Worm (Caenorhabditis elegans): Measurements from ENCODE around the gene C06E1.7.

Gene C06E1.7

DNA sequence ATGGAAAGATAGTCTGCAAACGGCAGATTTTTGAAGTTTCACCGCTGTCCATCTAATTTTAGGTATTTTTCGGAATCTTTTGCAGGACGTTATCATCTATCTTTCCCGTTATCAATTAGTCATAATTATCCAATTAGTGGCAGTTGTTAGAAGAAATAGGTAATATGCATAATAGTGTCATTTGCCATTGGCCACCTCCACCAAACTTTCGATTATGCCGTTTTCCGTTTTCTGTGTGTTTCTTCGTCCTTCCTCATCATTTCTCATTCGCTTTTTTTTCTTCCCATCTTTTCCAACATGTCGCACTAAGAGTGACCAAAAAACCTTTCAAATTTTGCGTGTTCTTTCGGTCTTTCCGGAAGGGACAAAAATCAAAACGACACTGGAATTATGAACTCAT is 29.1 kb downstream of the C06E1.7 start:
- TF ChIP-seq unc-39 (tag; optimal IDR thresholded peaks at IDR 0.05): no peak
- no peak for TF ChIP-seq nhr-28 (tag; optimal IDR thresholded peaks at IDR 0.05)
- TF ChIP-seq ceh-62 (tag; optimal IDR thresholded peaks at IDR 0.05): no peak
- no peak for TF ChIP-seq nhr-76 (tag; optimal IDR thresholded peaks at IDR 0.05)
- TF ChIP-seq mxl-2 (GFP tag; conservative IDR thresholded peaks at IDR 0.05): no peak
- TF ChIP-seq nhr-10 (tag; optimal IDR thresholded peaks at IDR 0.05): no peak

DNA sequence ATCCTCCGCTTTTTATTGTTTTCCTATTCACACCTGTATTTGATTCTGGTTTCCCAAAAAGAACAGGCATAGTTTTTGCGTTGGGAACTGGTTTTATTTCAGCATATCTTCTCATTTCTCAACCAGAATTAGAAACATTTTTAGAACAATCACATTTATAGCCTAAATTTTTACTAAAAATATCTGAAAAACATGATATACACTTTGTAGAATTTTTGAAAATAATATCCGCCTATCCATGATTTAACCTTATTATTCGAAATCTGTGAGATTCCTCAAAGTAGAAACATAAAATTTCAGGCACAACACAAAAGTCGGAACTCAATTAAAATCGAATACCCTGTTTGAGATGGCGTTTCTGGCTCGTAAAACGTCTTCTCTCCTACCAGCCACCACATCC is 32.7 kb downstream of the C06E1.7 start, which contains the start of gene acdh-6:
Gene acdh-6, plus strand, starts transcription at position 301 of the 400 bp plus-strand sequence.
- no peak for TF ChIP-seq pha-4 (GFP tag; IDR thresholded peaks at IDR 0.05)
- TF ChIP-seq pha-4 (tag; optimal IDR thresholded peaks at IDR 0.05): no peak
- no peak for TF ChIP-seq fkh-10 (GFP tag; optimal IDR thresholded peaks at IDR 0.05)
- TF ChIP-seq nhr-10 (tag; optimal IDR thresholded peaks at IDR 0.05): no peak
- no peak for TF ChIP-seq vab-7 (GFP tag; IDR thresholded peaks at IDR 0.05)

DNA sequence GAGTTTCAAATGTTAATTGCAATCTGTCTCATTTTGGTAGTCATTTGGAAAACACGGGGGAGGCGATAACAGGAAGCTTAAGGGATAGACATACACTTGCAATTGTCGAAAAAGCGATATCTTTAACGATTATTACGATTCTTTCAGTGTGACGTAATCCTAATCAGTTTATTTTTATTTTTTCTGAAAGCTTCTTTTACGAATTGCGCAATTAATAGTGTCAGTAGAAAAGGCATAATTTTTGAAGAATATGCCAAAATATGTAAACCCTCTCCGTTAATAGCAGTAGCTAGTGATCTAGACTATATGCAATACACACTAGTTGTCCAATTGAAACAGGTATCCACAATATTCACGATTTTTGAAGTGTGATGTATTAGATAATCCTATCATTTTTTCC is 33.1 kb downstream of the C06E1.7 start:
- TF ChIP-seq zfp-3 (GFP tag; conservative IDR thresholded peaks at IDR 0.05) (no peak), Y75B8A.6 (GFP tag; IDR thresholded peaks at IDR 0.05) (no peak), dpl-1 (GFP tag; optimal IDR thresholded peaks at IDR 0.05) (no peak)

DNA sequence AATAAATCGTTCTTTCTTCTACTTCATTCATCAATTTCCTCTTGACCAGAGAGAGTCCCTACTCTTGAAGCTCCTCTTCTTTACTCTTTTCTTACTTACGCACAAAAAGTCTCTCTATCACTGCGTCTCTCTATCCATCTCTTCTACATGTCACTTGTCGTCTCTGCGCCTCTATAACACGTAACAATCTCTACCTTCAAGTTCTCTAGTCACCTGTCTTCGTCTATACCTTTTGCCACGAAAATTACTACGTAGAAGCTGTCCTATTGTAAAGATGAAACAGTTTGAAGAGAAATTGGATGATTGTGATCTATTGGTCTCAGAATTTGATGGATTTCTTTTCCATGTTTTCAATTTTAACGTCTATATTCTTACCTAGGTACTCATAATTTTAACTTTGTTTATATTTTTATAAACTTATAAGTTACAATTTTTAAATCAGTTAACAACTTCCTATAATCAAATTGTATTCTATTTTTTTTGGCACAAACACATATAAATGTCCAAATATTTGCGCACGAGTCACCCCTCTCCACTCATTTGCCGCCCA is 36.6 kb downstream of the C06E1.7 start, which contains the start of gene C02D5.2:
Gene C02D5.2, plus strand, starts transcription at position 500 of the 550 bp plus-strand sequence.
- TF ChIP-seq mxl-3 (GFP tag; optimal IDR thresholded peaks at IDR 0.05): no peak
- TF ChIP-seq nhr-6 (tag; optimal IDR thresholded peaks at IDR 0.05): no peak
- TF ChIP-seq lir-3 (tag; optimal IDR thresholded peaks at IDR 0.05): no peak
- no peak for TF ChIP-seq ceh-28 (tag; optimal IDR thresholded peaks at IDR 0.05)
- peak; percentile 21 for TF ChIP-seq lin-13 (GFP tag; optimal IDR thresholded peaks at IDR 0.05)
- TF ChIP-seq mep-1 (tag; optimal IDR thresholded peaks at IDR 0.05): peak; percentile 66
- peak in 1 of 2 experiments; percentile 32 for TF ChIP-seq hif-1 (tag; optimal IDR thresholded peaks at IDR 0.05)
- TF ChIP-seq nhr-10 (tag; optimal IDR thresholded peaks at IDR 0.05): peak; percentile 51
- TF ChIP-seq mxl-2 (GFP tag; conservative IDR thresholded peaks at IDR 0.05): no peak
- TF ChIP-seq madf-5 (GFP tag; IDR thresholded peaks at IDR 0.05): no peak
- TF ChIP-seq egl-27 (tag; optimal IDR thresholded peaks at IDR 0.05): no peak
- peak; percentile 20 for TF ChIP-seq rbr-2 (tag; optimal IDR thresholded peaks at IDR 0.05)
- TF ChIP-seq hmg-1.1 (GFP tag; IDR thresholded peaks at IDR 0.05): peak; percentile 54; the same call in 1 of the 2 replicates
- peak; percentile 49 for TF ChIP-seq hlh-11 (tag; optimal IDR thresholded peaks at IDR 0.05)
- no peak for TF ChIP-seq zag-1 (tag; optimal IDR thresholded peaks at IDR 0.05)
- no peak for TF ChIP-seq fos-1 (tag; optimal IDR thresholded peaks at IDR 0.05)
- TF ChIP-seq arid-1 (GFP tag; conservative IDR thresholded peaks at IDR 0.05): no peak
- TF ChIP-seq daf-12 (tag; optimal IDR thresholded peaks at IDR 0.05): no peak
- peak; percentile 81 for TF ChIP-seq hlh-30 (tag; optimal IDR thresholded peaks at IDR 0.05; ENCODE audit: insufficient read depth)
- peak; percentile 27 for TF ChIP-seq T20F7.1 (GFP tag; optimal IDR thresholded peaks at IDR 0.05)
- peak in 1 of 2 experiments; percentile 49 for TF ChIP-seq lsy-2 (tag; optimal IDR thresholded peaks at IDR 0.05)
- TF ChIP-seq ces-1 (GFP tag; optimal IDR thresholded peaks at IDR 0.05): no peak
- TF ChIP-seq pqm-1 (tag; optimal IDR thresholded peaks at IDR 0.05): no peak
- TF ChIP-seq zip-11 (GFP tag; IDR thresholded peaks at IDR 0.05): no peak
- TF ChIP-seq gei-8 (GFP tag; optimal IDR thresholded peaks at IDR 0.05): no peak
- TF ChIP-seq dve-1 (tag; optimal IDR thresholded peaks at IDR 0.05; ENCODE audit: insufficient read depth): peak; percentile 52
- TF ChIP-seq pha-4 (GFP tag; IDR thresholded peaks at IDR 0.05): no peak
- TF ChIP-seq pha-4 (tag; optimal IDR thresholded peaks at IDR 0.05): no peak
- no peak for TF ChIP-seq F49E8.2 (tag; optimal IDR thresholded peaks at IDR 0.05; ENCODE audit: borderline replicate concordance)
- TF ChIP-seq lin-15B (tag; optimal IDR thresholded peaks at IDR 0.05): no peak
- no peak for TF ChIP-seq dpl-1 (GFP tag; optimal IDR thresholded peaks at IDR 0.05)
- TF ChIP-seq mdl-1 (tag; optimal IDR thresholded peaks at IDR 0.05): peak in 1 of 2 experiments; percentile 40
- TF ChIP-seq nhr-11 (tag; optimal IDR thresholded peaks at IDR 0.05): peak; percentile 20
- TF ChIP-seq ceh-20 (GFP tag; IDR thresholded peaks at IDR 0.05): no peak
- TF ChIP-seq lin-38 (GFP tag; IDR thresholded peaks at IDR 0.05): no peak
- no peak for TF ChIP-seq dmd-8 (GFP tag; IDR thresholded peaks at IDR 0.05)
- TF ChIP-seq nhr-48 (tag; optimal IDR thresholded peaks at IDR 0.05): no peak

Measured in whole organism, L4 larva.